Fruit fly (Drosophila melanogaster): ENCODE data around the gene tctn.

The tctn gene

DNA sequence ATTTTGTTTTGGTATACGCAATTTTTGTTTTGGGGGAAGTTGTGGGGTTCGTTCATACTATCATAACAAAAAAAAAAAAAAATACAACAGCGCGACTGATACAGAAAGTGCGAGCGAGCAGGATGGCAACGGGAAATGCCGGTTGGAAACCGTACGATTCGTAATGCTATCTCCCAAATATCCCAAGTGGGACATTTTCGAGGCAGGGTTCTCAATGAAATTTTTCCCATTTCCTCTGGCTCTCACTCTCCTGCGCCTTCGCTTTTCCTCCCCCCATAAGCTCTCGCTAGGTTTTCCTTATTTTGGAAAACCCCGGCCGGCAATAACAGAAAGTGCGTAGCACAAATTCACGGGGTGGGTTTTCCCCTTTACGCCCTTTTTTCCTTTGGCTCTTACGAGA is 38.2 kb downstream of the tctn start (continued):
- TF ChIP-seq abd-A (tag; optimal IDR thresholded peaks at IDR 0.05) (peak; percentile 62), CG17359 (tag; optimal IDR thresholded peaks at IDR 0.05) (peak; percentile 34), nerfin-1 (tag; optimal IDR thresholded peaks at IDR 0.05) (peak; percentile 39), ci (GFP tag; IDR thresholded peaks at IDR 0.05) (peak; percentile 36; the same call in 1 of the 3 replicates), CG9727 (GFP tag; optimal IDR thresholded peaks at IDR 0.05) (no peak), Trl (optimal IDR thresholded peaks at IDR 0.05) (peak in 1 of 2 experiments; percentile 11), Trl (GFP tag; optimal IDR thresholded peaks at IDR 0.05) (no peak), chinmo (GFP tag; IDR thresholded peaks at IDR 0.05; ENCODE audit: partially characterized antibody) (0 out of 4 replicates have a peak, but pooled peaks have one; percentile 48), CG18599 (GFP tag; optimal IDR thresholded peaks at IDR 0.05) (peak; percentile 25), insv (GFP tag; optimal IDR thresholded peaks at IDR 0.05) (no peak), btn (GFP tag; optimal IDR thresholded peaks at IDR 0.05) (no peak), Hmx (GFP tag; optimal IDR thresholded peaks at IDR 0.05) (no peak), CG4282 (GFP tag; optimal IDR thresholded peaks at IDR 0.05) (no peak), CG2712 (tag; optimal IDR thresholded peaks at IDR 0.05) (no peak), kni (GFP tag; optimal IDR thresholded peaks at IDR 0.05) (peak; percentile 65), z (GFP tag; IDR thresholded peaks at IDR 0.05) (peak; percentile 73; the same call in 2 of the 3 replicates), CG12219 (GFP tag; optimal IDR thresholded peaks at IDR 0.05) (no peak), lab (GFP tag; optimal IDR thresholded peaks at IDR 0.05) (peak; percentile 20), CG3407 (GFP tag; optimal IDR thresholded peaks at IDR 0.05) (no peak), CG13296 (GFP tag; optimal IDR thresholded peaks at IDR 0.05) (peak; percentile 33), Sry-δ (GFP tag; optimal IDR thresholded peaks at IDR 0.05) (no peak), CG32772 (GFP tag; IDR thresholded peaks at IDR 0.05) (0 out of 2 replicates have a peak, but pooled peaks have one; percentile 24), CG32767 (GFP tag; IDR thresholded peaks at IDR 0.05) (peak; percentile 65; the same call in 1 of the 2 replicates), gce (GFP tag; IDR thresholded peaks at IDR 0.05) (0 out of 3 replicates have a peak, but pooled peaks have one; percentile 40), sqz (GFP tag; optimal IDR thresholded peaks at IDR 0.05) (peak; percentile 93), seq (GFP tag; IDR thresholded peaks at IDR 0.05) (peak; percentile 65; the same call in 1 of the 2 replicates), onecut (GFP tag; IDR thresholded peaks at IDR 0.05) (peak; percentile 32; the same call in 1 of the 2 replicates), Adf1 (GFP tag; IDR thresholded peaks at IDR 0.05) (peak; percentile 15; the same call in 1 of the 2 replicates), Pdp1 (GFP tag; optimal IDR thresholded peaks at IDR 0.05) (no peak), Atf6 (GFP tag; IDR thresholded peaks at IDR 0.05) (0 out of 2 replicates have a peak, but pooled peaks have one; percentile 14), CG12769 (tag; optimal IDR thresholded peaks at IDR 0.05) (no peak), CG34376 (GFP tag; optimal IDR thresholded peaks at IDR 0.05) (peak; percentile 34), CG13287 (GFP tag; IDR thresholded peaks at IDR 0.05; ENCODE audit: partially characterized antibody) (no peak), CG30020 (tag; optimal IDR thresholded peaks at IDR 0.05) (no peak), CG13894 (tag; optimal IDR thresholded peaks at IDR 0.05) (peak; percentile 98), Jarid2 (GFP tag; optimal IDR thresholded peaks at IDR 0.05) (no peak), CG34422 (GFP tag; IDR thresholded peaks at IDR 0.05) (0 out of 3 replicates have a peak, but pooled peaks have one; percentile 50), CG8478 (optimal IDR thresholded peaks at IDR 0.05) (no peak), gsb-n (tag; optimal IDR thresholded peaks at IDR 0.05) (peak; percentile 11), pros (GFP tag; optimal IDR thresholded peaks at IDR 0.05) (peak; percentile 98), CG14441 (GFP tag; IDR thresholded peaks at IDR 0.05) (no peak), vvl (GFP tag; IDR thresholded peaks at IDR 0.05) (0 out of 2 replicates have a peak, but pooled peaks have one; percentile 14), CG10543 (GFP tag; optimal IDR thresholded peaks at IDR 0.05) (peak; percentile 12), CG3838 (GFP tag; optimal IDR thresholded peaks at IDR 0.05) (no peak), Fer1 (GFP tag; optimal IDR thresholded peaks at IDR 0.05) (peak; percentile 42), scrt (GFP tag; optimal IDR thresholded peaks at IDR 0.05) (peak; percentile 23), CG2129 (GFP tag; IDR thresholded peaks at IDR 0.05; ENCODE audit: partially characterized antibody) (no peak), Ets97D (GFP tag; optimal IDR thresholded peaks at IDR 0.05) (peak; percentile 59), HmgD (GFP tag; optimal IDR thresholded peaks at IDR 0.05) (no peak), CG5180 (GFP tag; optimal IDR thresholded peaks at IDR 0.05) (peak; percentile 58)

Data from whole organism, embryonic.